Fruit fly (Drosophila melanogaster): ENCODE data around the gene CG33159.

Gene CG33159

DNA sequence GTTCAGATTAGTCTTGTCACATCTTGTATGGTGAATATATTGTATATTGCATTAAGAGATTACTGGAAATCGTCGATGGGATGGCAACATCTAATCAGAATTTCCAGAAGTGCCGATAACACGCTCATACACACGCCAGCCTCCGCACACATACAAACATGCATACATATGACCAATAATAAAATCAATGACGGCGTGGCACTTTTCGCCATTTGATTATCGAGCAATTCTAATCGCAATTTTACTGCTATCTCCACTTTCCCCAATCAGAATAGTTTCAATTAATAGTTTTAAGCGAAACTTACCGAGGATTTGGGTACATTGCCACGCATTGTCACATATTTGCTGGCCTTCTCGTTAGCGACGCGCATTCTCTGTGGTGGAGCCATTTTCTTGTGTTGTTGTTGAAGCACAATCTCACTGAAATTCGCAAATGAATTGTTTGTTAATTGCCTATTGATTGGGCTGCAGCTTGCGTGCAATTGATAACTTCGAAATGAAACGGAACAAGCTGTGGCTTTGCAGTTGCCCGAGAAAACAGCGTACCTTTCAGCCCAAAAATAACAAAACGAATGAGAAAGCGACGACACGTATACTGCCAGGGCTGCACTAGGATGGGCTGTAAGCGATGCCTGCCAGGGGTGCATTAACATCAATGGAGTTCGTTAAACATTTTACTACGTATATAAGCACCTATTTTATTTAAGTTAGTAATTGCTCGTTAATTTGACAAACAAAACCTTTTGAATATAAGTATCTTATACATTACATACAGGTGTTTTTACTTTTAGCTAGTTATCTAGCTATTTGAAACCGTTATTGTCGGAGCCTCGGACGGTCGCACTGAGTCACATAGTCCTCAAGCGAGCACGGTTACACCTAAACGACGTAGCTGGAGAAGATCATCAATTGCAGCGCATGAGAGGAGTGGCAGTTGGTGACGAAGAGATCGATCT is 5.5 kb downstream of the CG33159 start, which contains the start of the genes CG32276 and gry (continued):
- TF ChIP-seq CG12744 (GFP tag; optimal IDR thresholded peaks at IDR 0.05): no peak
- TF ChIP-seq inv (GFP tag; IDR thresholded peaks at IDR 0.05; ENCODE audit: partially characterized antibody): peak; percentile 15; the same call in 1 of the 2 replicates
- TF ChIP-seq ttk (GFP tag; IDR thresholded peaks at IDR 0.05): peak; percentile 25; the same call in 1 of the 2 replicates
- TF ChIP-seq wdn (GFP tag; IDR thresholded peaks at IDR 0.05): 0 out of 2 replicates have a peak, but pooled peaks have one; percentile 8

DNA sequence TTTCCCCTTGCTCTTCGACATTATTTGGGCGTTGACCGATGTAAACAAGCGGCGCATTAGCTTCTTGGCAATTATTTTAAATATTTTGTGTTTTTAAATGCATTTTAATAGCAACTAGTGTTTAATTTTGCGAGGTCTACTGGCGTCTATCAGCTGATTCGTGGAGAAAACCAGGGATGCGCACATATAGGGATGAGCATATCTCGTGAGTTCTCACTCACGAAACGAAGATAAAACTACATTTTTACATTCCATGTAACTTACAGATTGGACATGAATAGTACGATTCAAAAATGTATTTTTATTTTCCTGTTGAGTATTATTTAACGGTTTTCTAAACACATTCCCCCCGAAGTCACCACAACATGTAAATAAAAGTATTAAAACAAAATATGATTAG is 6.8 kb downstream of the CG33159 start, which contains the start of gene CG14966:
Gene CG14966, minus strand, starts transcription at position 168 of the 400 bp plus-strand sequence.
- TF ChIP-seq mam (GFP tag; optimal IDR thresholded peaks at IDR 0.05) (peak; percentile 62), CG14965 (GFP tag; optimal IDR thresholded peaks at IDR 0.05; ENCODE audit: borderline replicate concordance) (no peak), Usf (GFP tag; optimal IDR thresholded peaks at IDR 0.05) (no peak), rib (GFP tag; IDR thresholded peaks at IDR 0.05) (peak; percentile 65), Fer2 (tag; optimal IDR thresholded peaks at IDR 0.05) (no peak), Jarid2 (GFP tag; optimal IDR thresholded peaks at IDR 0.05) (no peak), BtbVII (GFP tag; optimal IDR thresholded peaks at IDR 0.05) (no peak), pnt (GFP tag; optimal IDR thresholded peaks at IDR 0.05) (no peak), Sin3A (optimal IDR thresholded peaks at IDR 0.05) (peak; percentile 24), CG14710 (tag; optimal IDR thresholded peaks at IDR 0.05) (peak; percentile 57), vvl (GFP tag; IDR thresholded peaks at IDR 0.05) (peak; percentile 40; the same call in 1 of the 2 replicates), Nf-YA (GFP tag; IDR thresholded peaks at IDR 0.05) (no peak), lilli (GFP tag; optimal IDR thresholded peaks at IDR 0.05) (peak; percentile 56), Rfx (GFP tag; IDR thresholded peaks at IDR 0.05) (peak; percentile 73), grau (tag; optimal IDR thresholded peaks at IDR 0.05) (peak; percentile 34), jing (GFP tag; optimal IDR thresholded peaks at IDR 0.05) (no peak), Dp (GFP tag; optimal IDR thresholded peaks at IDR 0.05) (peak; percentile 42), CG10147 (GFP tag; optimal IDR thresholded peaks at IDR 0.05) (peak; percentile 5), CG30403 (GFP tag; optimal IDR thresholded peaks at IDR 0.05) (peak; percentile 13), vfl (GFP tag; optimal IDR thresholded peaks at IDR 0.05) (peak; percentile 28), toy (GFP tag; IDR thresholded peaks at IDR 0.05) (no peak), CG12155 (GFP tag; optimal IDR thresholded peaks at IDR 0.05) (peak; percentile 32), Hmx (GFP tag; optimal IDR thresholded peaks at IDR 0.05) (peak; percentile 16), bab2 (GFP tag; optimal IDR thresholded peaks at IDR 0.05) (peak; percentile 10), CrebB (tag; optimal IDR thresholded peaks at IDR 0.05) (no peak), CG7987 (GFP tag; optimal IDR thresholded peaks at IDR 0.05) (peak; percentile 2), CG2120 (GFP tag; optimal IDR thresholded peaks at IDR 0.05) (peak; percentile 66), Stat92E (GFP tag; optimal IDR thresholded peaks at IDR 0.05) (peak in 1 of 3 experiments; percentile 80), CG34224 (GFP tag; IDR thresholded peaks at IDR 0.05; ENCODE audit: partially characterized antibody) (peak; percentile 90), ato (GFP tag; IDR thresholded peaks at IDR 0.05; ENCODE audit: partially characterized antibody) (peak; percentile 56), bcd (GFP tag; optimal IDR thresholded peaks at IDR 0.05) (no peak), pho (GFP tag; optimal IDR thresholded peaks at IDR 0.05) (peak; percentile 29), dimm (GFP tag; IDR thresholded peaks at IDR 0.05) (no peak), CG12769 (tag; optimal IDR thresholded peaks at IDR 0.05) (peak; percentile 44), HLHmδ (GFP tag; optimal IDR thresholded peaks at IDR 0.05) (no peak), CG12071 (GFP tag; optimal IDR thresholded peaks at IDR 0.05) (no peak), CG10274 (GFP tag; optimal IDR thresholded peaks at IDR 0.05) (no peak), phol (tag; optimal IDR thresholded peaks at IDR 0.05) (peak; percentile 35), hb (GFP tag; IDR thresholded peaks at IDR 0.05; ENCODE audit: partially characterized antibody) (peak; percentile 78; the same call in 2 of the 3 replicates), Ets97D (GFP tag; optimal IDR thresholded peaks at IDR 0.05) (peak; percentile 67), CG30020 (tag; optimal IDR thresholded peaks at IDR 0.05) (peak; percentile 42), YL-1 (GFP tag; optimal IDR thresholded peaks at IDR 0.05) (peak; percentile 79), inv (GFP tag; IDR thresholded peaks at IDR 0.05; ENCODE audit: partially characterized antibody) (peak; percentile 78)
